Worm (Caenorhabditis elegans): ENCODE measurements around the gene ubc-20.

DNA sequence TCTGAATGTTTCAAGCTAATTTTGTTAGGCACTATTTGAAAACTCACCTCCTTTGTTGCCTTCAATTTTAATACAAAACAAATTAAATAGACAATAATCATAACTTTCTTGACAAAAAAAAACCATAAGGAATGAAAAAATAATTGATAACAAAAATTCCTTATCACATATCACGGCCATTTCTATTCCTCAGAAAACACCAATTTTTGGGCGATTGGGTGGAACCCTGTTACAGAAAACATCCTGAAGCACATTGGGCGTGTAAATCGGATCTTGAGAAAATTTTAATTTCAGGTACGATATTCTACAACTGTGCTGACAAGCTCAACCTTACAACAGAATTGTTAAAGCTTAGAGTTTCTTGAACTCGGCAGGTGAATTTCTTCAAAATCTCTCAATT is 23.9 kb upstream of the ubc-20 start, which contains the start of gene F40G9.8:
- TF ChIP-seq tbx-37 (GFP tag; conservative IDR thresholded peaks at IDR 0.05), result no peak
- no peak for TF ChIP-seq flt-1 (GFP tag; IDR thresholded peaks at IDR 0.05)
- no peak for TF ChIP-seq hnd-1 (tag; optimal IDR thresholded peaks at IDR 0.05)

Data from whole organism, early embryonic.